Worm (Caenorhabditis elegans) whole organism, L4/young adult: Measurements from ENCODE around the gene T04G9.6.

Experiments used
- W03F9.2 ChIP-seq: fragments of 150-350 bp; optimal IDR thresholded peaks from 2 replicates; lab custom pipeline; 2014; ENCODE audit warnings: missing biosample characterization, missing genetic modification characterization
- him-1 ChIP-seq: sonication (generic microtip); optimal IDR thresholded peaks from 2 replicates; lab custom pipeline; 2016; ENCODE audit warnings: missing genotype, missing genetic modification reagents, missing genetic modification characterization, missing compliant biosample characterization

- no peak for TF ChIP-seq W03F9.2
- TF ChIP-seq him-1 (tag; lab: Kevin White, UChicago) = no peak
These were observed 12.6 kb downstream of the T04G9.6 start, which contains the start of gene T04G9.4 for ce11 chrX:772184-772583.
